Worm (Caenorhabditis elegans) whole organism, L1 larva: ENCODE data around the gene rsd-3.

Experiments
- C34B4.2 ChIP-seq: sonication (generic microtip); optimal IDR thresholded peaks from 2 replicates; lab custom pipeline; 2017; ENCODE audit warnings: mild to moderate bottlenecking, missing genetic modification characterization, missing compliant biosample characterization
- F16B12.6 ChIP-seq: fragments of 150-350 bp; optimal IDR thresholded peaks from 2 replicates; lab custom pipeline; 2014; ENCODE audit warnings: missing biosample characterization, missing genetic modification characterization
- aha-1 ChIP-seq: fragments of 150-350 bp; optimal IDR thresholded peaks from 2 replicates; lab custom pipeline; 2014; ENCODE audit warnings: missing biosample characterization, missing genetic modification characterization
- alr-1 ChIP-seq: fragments of 200-800 bp; sonication (Bioruptor generic); optimal IDR thresholded peaks from 2 replicates; lab custom pipeline; 2018; ENCODE audit warnings: borderline replicate concordance, mild to moderate bottlenecking, missing genetic modification characterization, missing compliant biosample characterization
- ama-1 ChIP-seq: fragments of 150-350 bp; optimal IDR thresholded peaks from 2 replicates; lab custom pipeline; 2014
- blmp-1 ChIP-seq: fragments of 150-350 bp; optimal IDR thresholded peaks from 2 replicates; lab custom pipeline; 2014; ENCODE audit warnings: missing biosample characterization, missing genetic modification characterization
- efl-1 ChIP-seq, 4 experiments: fragments of 150-350 bp; optimal IDR thresholded peaks in 3 of 4; peaks in 1 of 4; 1 replicate in 1 of 4; 2 replicates in 3 of 4; lab custom pipeline; 2014; ENCODE audit warnings: missing biosample characterization in 2 of 4, missing genetic modification characterization in 2 of 4, missing genetic modification reagents in 2 of 4
- efl-3 ChIP-seq: fragments of 200-800 bp; sonication (Bioruptor generic); optimal IDR thresholded peaks from 2 replicates; lab custom pipeline; 2018; ENCODE audit warnings: mild to moderate bottlenecking, missing genetic modification characterization, missing compliant biosample characterization
- egl-27 ChIP-seq, 2 experiments: fragments of 150-350 bp in 1 of 2; sonication (generic microtip); optimal IDR thresholded peaks; 3 replicates each; lab custom pipeline; 2017 to 2018; ENCODE audit warnings: missing biosample characterization in 2 of 2, missing genetic modification characterization in 2 of 2, missing genetic modification reagents in 2 of 2
- elt-3 ChIP-seq, 6 experiments: fragments of 150-350 bp in 1 of 6; sonication (generic microtip); optimal IDR thresholded peaks; 2 replicates each; lab custom pipeline; 2017 to 2018; ENCODE audit warnings: missing biosample characterization in 6 of 6, missing genetic modification characterization in 6 of 6, inconsistent platforms in 1 of 6
- fkh-10 ChIP-seq: sonication (generic microtip); optimal IDR thresholded peaks from 2 replicates; lab custom pipeline; 2017; ENCODE audit warnings: missing biosample characterization, missing genetic modification reagents, missing genetic modification characterization
- fkh-8 ChIP-seq: sonication (generic microtip); optimal IDR thresholded peaks from 2 replicates; lab custom pipeline; 2016; ENCODE audit warnings: mild to moderate bottlenecking, missing genetic modification characterization, missing compliant biosample characterization
- grh-1 ChIP-seq: fragments of 200-800 bp; sonication (Bioruptor generic); IDR thresholded peaks from 2 replicates; pipeline ENCODE4 v1.3.6; 2022; ENCODE audit warnings: missing genetic modification reagents, missing genetic modification characterization, missing compliant biosample characterization
- irx-1 ChIP-seq: sonication (generic microtip); optimal IDR thresholded peaks from 2 replicates; lab custom pipeline; 2016; ENCODE audit warnings: missing genetic modification characterization, missing compliant biosample characterization
- isw-1 ChIP-seq: fragments of 200-800 bp; sonication (Bioruptor generic); IDR thresholded peaks from 2 replicates; pipeline ENCODE4 v1.3.6; 2022; ENCODE audit warnings: missing genetic modification characterization, missing compliant biosample characterization
- lin-13 ChIP-seq: fragments of 150-350 bp; optimal IDR thresholded peaks from 2 replicates; lab custom pipeline; 2014; ENCODE audit warnings: missing biosample characterization, missing genetic modification reagents, missing genetic modification characterization
- lin-14 ChIP-seq: fragments of 200-800 bp; sonication (Bioruptor generic); optimal IDR thresholded peaks from 2 replicates; lab custom pipeline; 2018; ENCODE audit warnings: mild to moderate bottlenecking, missing genetic modification characterization, moderate library complexity, missing compliant biosample characterization
- lin-15B ChIP-seq: fragments of 150-350 bp; sonication (generic microtip); optimal IDR thresholded peaks from 3 replicates; lab custom pipeline; 2014; ENCODE audit warnings: missing biosample characterization, missing genetic modification characterization
- mef-2 ChIP-seq: fragments of 150-350 bp; optimal IDR thresholded peaks from 2 replicates; lab custom pipeline; 2014; ENCODE audit warnings: missing biosample characterization, missing genetic modification characterization
- mep-1 ChIP-seq: fragments of 150-350 bp; optimal IDR thresholded peaks from 2 replicates; lab custom pipeline; 2014; ENCODE audit warnings: missing biosample characterization, missing genetic modification characterization
- nhr-71 ChIP-seq: sonication (generic microtip); optimal IDR thresholded peaks from 2 replicates; lab custom pipeline; 2016; ENCODE audit warnings: mild to moderate bottlenecking, missing genetic modification characterization, moderate library complexity, missing compliant biosample characterization
- nhr-77 ChIP-seq: fragments of 150-350 bp; optimal IDR thresholded peaks from 2 replicates; lab custom pipeline; 2014; ENCODE audit warnings: missing biosample characterization, missing genetic modification characterization
- pax-3 ChIP-seq: fragments of 200-800 bp; sonication (Bioruptor generic); optimal IDR thresholded peaks from 2 replicates; lab custom pipeline; 2018; ENCODE audit warnings: mild to moderate bottlenecking, missing genetic modification characterization, moderate library complexity, missing compliant biosample characterization
- pqm-1 ChIP-seq: sonication (generic microtip); optimal IDR thresholded peaks from 3 replicates; lab custom pipeline; 2017; ENCODE audit warnings: missing biosample characterization, missing genetic modification characterization
- rnt-1 ChIP-seq: sonication (generic microtip); optimal IDR thresholded peaks from 2 replicates; lab custom pipeline; 2016; ENCODE audit warnings: mild to moderate bottlenecking, missing genetic modification characterization, moderate library complexity, missing compliant biosample characterization
- skn-1 ChIP-seq: fragments of 150-350 bp; optimal IDR thresholded peaks from 2 replicates; lab custom pipeline; 2014; ENCODE audit warnings: missing biosample characterization, missing genetic modification characterization
- snu-23 ChIP-seq: sonication (generic microtip); optimal IDR thresholded peaks from 2 replicates; lab custom pipeline; 2016; ENCODE audit warnings: missing genetic modification characterization, missing compliant biosample characterization
- sox-4 ChIP-seq: sonication (generic microtip); optimal IDR thresholded peaks from 2 replicates; lab custom pipeline; 2016; ENCODE audit warnings: missing genetic modification characterization, missing compliant biosample characterization
- sptf-1 ChIP-seq: fragments of 150-350 bp; optimal IDR thresholded peaks from 2 replicates; lab custom pipeline; 2014; ENCODE audit warnings: missing biosample characterization, missing genetic modification characterization
- sup-37 ChIP-seq: fragments of 200-800 bp; sonication (Bioruptor generic); optimal IDR thresholded peaks from 2 replicates; lab custom pipeline; 2018; ENCODE audit warnings: mild to moderate bottlenecking, missing genetic modification characterization, missing compliant biosample characterization
- tlp-1 ChIP-seq: fragments of 150-350 bp; optimal IDR thresholded peaks from 2 replicates; lab custom pipeline; 2014; ENCODE audit warnings: missing biosample characterization, missing genetic modification characterization
- unc-130 ChIP-seq: fragments of 150-350 bp; optimal IDR thresholded peaks from 2 replicates; lab custom pipeline; 2017; ENCODE audit warnings: missing biosample characterization, missing genetic modification characterization, inconsistent platforms
- unc-30 ChIP-seq: sonication (generic microtip); optimal IDR thresholded peaks from 2 replicates; lab custom pipeline; 2017; ENCODE audit warnings: missing biosample characterization, missing genetic modification characterization
- unc-62 ChIP-seq: fragments of 150-350 bp; optimal IDR thresholded peaks from 2 replicates; lab custom pipeline; 2014; ENCODE audit warnings: missing biosample characterization, missing genetic modification reagents, missing genetic modification characterization
- unc-86 ChIP-seq: sonication (generic microtip); optimal IDR thresholded peaks from 2 replicates; lab custom pipeline; 2016; ENCODE audit warnings: missing genetic modification characterization, missing compliant biosample characterization
- vab-15 ChIP-seq: sonication (generic microtip); optimal IDR thresholded peaks from 2 replicates; lab custom pipeline; 2017; ENCODE audit warnings: missing genotype, mild to moderate bottlenecking, missing genetic modification characterization, missing compliant biosample characterization
- ztf-11 ChIP-seq, 2 experiments: sonication (generic microtip); optimal IDR thresholded peaks; 2 replicates each; lab custom pipeline; 2016 to 2017; ENCODE audit warnings: missing genetic modification characterization in 2 of 2, missing biosample characterization in 1 of 2, missing compliant biosample characterization in 1 of 2

The rsd-3 gene

DNA sequence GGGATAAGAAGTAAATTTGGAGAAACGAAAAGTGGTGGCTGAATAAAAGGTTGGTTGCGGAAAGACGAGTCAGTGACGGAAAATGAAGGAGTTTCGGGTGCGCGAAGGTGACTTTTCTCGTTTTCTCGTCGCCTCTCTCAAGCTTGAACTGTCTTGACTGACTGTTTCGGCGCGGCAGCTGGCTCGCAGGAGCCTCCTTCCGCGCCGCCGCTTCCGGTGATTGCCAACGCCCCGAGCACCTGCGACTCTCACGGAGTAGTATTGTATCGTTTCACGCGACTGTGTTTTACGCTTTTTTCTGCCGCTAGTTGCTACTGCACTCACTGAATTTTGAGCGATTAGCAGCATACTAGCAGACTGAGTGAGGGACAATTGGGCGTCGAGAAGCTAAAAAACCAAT is 16.4 kb downstream of the rsd-3 start, which contains the start of gene C34E11.2:
Gene C34E11.2 (minus strand): TSS at position 84 of the 400 bp plus-strand sequence.
- no peak for TF ChIP-seq unc-30
- TF ChIP-seq efl-3 (GFP tag; lab: Kevin White, UChicago) = no peak
- no peak for TF ChIP-seq nhr-77 (tag; lab: Kevin White, UChicago)
- TF ChIP-seq vab-15 (tag; lab: Kevin White, UChicago) = no peak
- no peak for TF ChIP-seq alr-1 (tag; lab: Kevin White, UChicago)
- TF ChIP-seq efl-1 (optimal IDR thresholded peaks at IDR 0.05; lab: Kevin White, UChicago) = no peak
- TF ChIP-seq efl-1 (GFP tag; optimal IDR thresholded peaks at IDR 0.05 in 1 of 2; lab: Kevin White, UChicago) = no peak
- no peak for TF ChIP-seq nhr-71 (tag; lab: Kevin White, UChicago)
- no peak for TF ChIP-seq unc-86 (tag; lab: Kevin White, UChicago)
- no peak for TF ChIP-seq unc-62 (GFP tag; lab: Kevin White, UChicago)
- TF ChIP-seq F16B12.6 (tag; lab: Kevin White, UChicago) = no peak
- no peak for TF ChIP-seq isw-1
- TF ChIP-seq skn-1 (tag; lab: Kevin White, UChicago) = no peak
- no peak for TF ChIP-seq ztf-11 (tag; optimal IDR thresholded peaks at IDR 0.05; lab: Kevin White, UChicago)
- no peak for TF ChIP-seq mep-1 (tag; lab: Kevin White, UChicago)
- no peak for TF ChIP-seq fkh-10 (GFP tag; lab: Kevin White, UChicago)
- TF ChIP-seq sptf-1 (tag; lab: Kevin White, UChicago) = no peak
- TF ChIP-seq ama-1 (lab: Kevin White, UChicago) = no peak
- TF ChIP-seq pqm-1 (tag; lab: Kevin White, UChicago) = no peak
- TF ChIP-seq, all 84 proteins: peak for 0

ce11 chrX:11816825-11817224 is 18.5 kb downstream of the rsd-3 start:
- TF ChIP-seq unc-130 (no peak), lin-15B (tag; lab: Kevin White, UChicago) (no peak), mef-2 (no peak), mep-1 (tag; lab: Kevin White, UChicago) (no peak), fkh-10 (GFP tag; lab: Kevin White, UChicago) (no peak), aha-1 (tag; lab: Kevin White, UChicago) (no peak), irx-1 (tag; lab: Kevin White, UChicago) (no peak), sup-37 (GFP tag; lab: Kevin White, UChicago) (no peak), pax-3 (tag; lab: Kevin White, UChicago) (no peak)

DNA sequence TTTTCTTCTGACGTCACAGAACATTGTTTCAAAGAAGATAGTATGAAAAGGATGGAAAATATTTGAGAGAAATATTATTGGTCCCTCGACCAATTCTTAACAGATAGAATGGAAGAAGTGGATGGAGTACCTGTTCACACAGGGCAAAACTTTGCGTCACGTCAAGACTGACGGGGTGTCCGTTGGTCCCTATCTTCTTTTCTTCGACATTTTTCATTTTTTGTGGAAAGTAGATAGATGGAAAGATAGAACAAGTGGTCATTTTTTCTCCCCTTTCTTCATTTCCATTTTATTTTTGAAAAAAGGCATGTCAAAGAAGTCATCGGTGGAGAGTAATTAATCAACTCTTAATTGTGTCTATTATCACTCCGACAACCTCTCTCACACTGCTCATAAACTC is 20.4 kb downstream of the rsd-3 start:
- TF ChIP-seq rnt-1 (tag; lab: Kevin White, UChicago) (peak; percentile 25), sptf-1 (tag; lab: Kevin White, UChicago) (no peak), lin-14 (GFP tag; lab: Kevin White, UChicago) (peak; percentile 75), snu-23 (peak; percentile 1), unc-130 (peak; percentile 4), unc-86 (tag; lab: Kevin White, UChicago) (no peak), nhr-71 (tag; lab: Kevin White, UChicago) (peak; percentile 66)

ce11 chrX:11821159-11821720 is 22.9 kb downstream of the rsd-3 start:
- TF ChIP-seq blmp-1 (tag; lab: Kevin White, UChicago) (no peak), egl-27 (tag; optimal IDR thresholded peaks at IDR 0.05; lab: Kevin White, UChicago) (no peak), tlp-1 (tag; lab: Kevin White, UChicago) (no peak), efl-1 (optimal IDR thresholded peaks at IDR 0.05; lab: Kevin White, UChicago) (no peak), efl-1 (GFP tag; optimal IDR thresholded peaks at IDR 0.05 in 1 of 2; lab: Kevin White, UChicago) (no peak), sox-4 (tag; lab: Kevin White, UChicago) (no peak), lin-14 (GFP tag; lab: Kevin White, UChicago) (peak; percentile 51), rnt-1 (tag; lab: Kevin White, UChicago) (peak; percentile 64), snu-23 (no peak), skn-1 (tag; lab: Kevin White, UChicago) (no peak), C34B4.2 (tag; lab: Kevin White, UChicago) (no peak), grh-1 (GFP tag; lab: Robert Waterston, UW) (no peak), alr-1 (tag; lab: Kevin White, UChicago) (no peak), lin-13 (no peak), nhr-71 (tag; lab: Kevin White, UChicago) (peak; percentile 9), elt-3 (tag; optimal IDR thresholded peaks at IDR 0.05; lab: Kevin White, UChicago) (no peak), fkh-8 (tag; lab: Kevin White, UChicago) (no peak), unc-62 (GFP tag; lab: Kevin White, UChicago) (no peak)
